Worm (Caenorhabditis elegans): ENCODE results near the gene tpan-1.

tpan-1 gene

ce11 chrV:20828820-20829219 lies 39.5 kb downstream of the tpan-1 start, which contains the start of gene sbt-1 (continued):
- TF ChIP-seq C04F5.9 (tag; optimal IDR thresholded peaks at IDR 0.05) (no peak), efl-1 (optimal IDR thresholded peaks at IDR 0.05) (peak; percentile 49 to 64), efl-1 (GFP tag; optimal IDR thresholded peaks at IDR 0.05 in 1 of 2) (peak in 1 of 2 experiments; percentile 7), ama-1 (optimal IDR thresholded peaks at IDR 0.05) (no peak), C16A3.4 (tag; optimal IDR thresholded peaks at IDR 0.05) (no peak), unc-130 (tag; optimal IDR thresholded peaks at IDR 0.05) (no peak), nhr-12 (tag; optimal IDR thresholded peaks at IDR 0.05) (no peak), nhr-20 (tag; optimal IDR thresholded peaks at IDR 0.05) (peak; percentile 5), lin-39 (tag; optimal IDR thresholded peaks at IDR 0.05) (no peak), lin-35 (GFP tag; optimal IDR thresholded peaks at IDR 0.05) (peak in 1 of 2 experiments; percentile 63), hlh-4 (tag; optimal IDR thresholded peaks at IDR 0.05) (no peak), aly-2 (tag; optimal IDR thresholded peaks at IDR 0.05) (peak; percentile 2), xbp-1 (tag; optimal IDR thresholded peaks at IDR 0.05) (peak; percentile 23), dpl-1 (GFP tag; optimal IDR thresholded peaks at IDR 0.05) (peak in 2 of 3 experiments; percentile 22 to 38), ceh-88 (GFP tag; IDR thresholded peaks at IDR 0.05) (no peak), hlh-17 (GFP tag; optimal IDR thresholded peaks at IDR 0.05; ENCODE audit: borderline replicate concordance) (no peak), mef-2 (tag; optimal IDR thresholded peaks at IDR 0.05) (no peak), ztf-4 (tag; optimal IDR thresholded peaks at IDR 0.05) (no peak), snu-23 (GFP tag; optimal IDR thresholded peaks at IDR 0.05) (peak; percentile 64), grh-1 (GFP tag; IDR thresholded peaks at IDR 0.05) (no peak), alr-1 (tag; optimal IDR thresholded peaks at IDR 0.05; ENCODE audit: borderline replicate concordance) (no peak), F16B12.6 (tag; optimal IDR thresholded peaks at IDR 0.05) (peak; percentile 2), egl-27 (tag; optimal IDR thresholded peaks at IDR 0.05) (no peak), vab-15 (tag; optimal IDR thresholded peaks at IDR 0.05) (no peak), rnt-1 (tag; optimal IDR thresholded peaks at IDR 0.05) (no peak), elt-3 (tag; optimal IDR thresholded peaks at IDR 0.05) (no peak), efl-3 (GFP tag; optimal IDR thresholded peaks at IDR 0.05) (no peak), pax-3 (tag; optimal IDR thresholded peaks at IDR 0.05) (peak; percentile 62), unc-30 (tag; optimal IDR thresholded peaks at IDR 0.05) (no peak), nhr-90 (tag; optimal IDR thresholded peaks at IDR 0.05; ENCODE audit: poor library complexity) (no peak), fkh-10 (GFP tag; optimal IDR thresholded peaks at IDR 0.05) (peak; percentile 75), isw-1 (GFP tag; IDR thresholded peaks at IDR 0.05) (peak; percentile 69), ces-1 (GFP tag; optimal IDR thresholded peaks at IDR 0.05) (peak; percentile 55), lin-13 (GFP tag; optimal IDR thresholded peaks at IDR 0.05) (peak; percentile 27), ets-5 (GFP tag; IDR thresholded peaks at IDR 0.05) (no peak), nhr-47 (tag; optimal IDR thresholded peaks at IDR 0.05) (peak; percentile 78), ceh-90 (tag; optimal IDR thresholded peaks at IDR 0.05) (no peak), lin-14 (GFP tag; optimal IDR thresholded peaks at IDR 0.05) (peak; percentile 90), nhr-11 (tag; optimal IDR thresholded peaks at IDR 0.05) (no peak), unc-62 (GFP tag; optimal IDR thresholded peaks at IDR 0.05) (no peak)

- TF ChIP-seq vab-15 (tag; optimal IDR thresholded peaks at IDR 0.05) (no peak), nhr-237 (tag; optimal IDR thresholded peaks at IDR 0.05) (no peak), skn-1 (tag; optimal IDR thresholded peaks at IDR 0.05) (no peak), unc-130 (tag; optimal IDR thresholded peaks at IDR 0.05) (no peak), unc-98 (GFP tag; IDR thresholded peaks at IDR 0.05) (no peak), C34B4.2 (tag; optimal IDR thresholded peaks at IDR 0.05) (no peak), irx-1 (tag; optimal IDR thresholded peaks at IDR 0.05) (no peak), aha-1 (tag; optimal IDR thresholded peaks at IDR 0.05) (no peak), C04F5.9 (tag; optimal IDR thresholded peaks at IDR 0.05) (no peak), elt-3 (tag; optimal IDR thresholded peaks at IDR 0.05) (no peak)
These were observed 40.2 kb downstream of the tpan-1 start, which contains the start of gene num-1 for ce11 chrV:20829511-20829910. Gene num-1 (plus strand): TSS chrV:20829811.

Measured in whole organism, L1 larva.